Worm (Caenorhabditis elegans) whole organism, early embryonic: ENCODE measurements around the gene nhr-183.

Source experiments
- aly-1 ChIP-seq: sonication (generic microtip); optimal IDR thresholded peaks from 2 replicates; lab custom pipeline; 2016; ENCODE audit warnings: missing genetic modification characterization, missing compliant biosample characterization
- ama-1 ChIP-seq: fragments of 150-350 bp; optimal IDR thresholded peaks from 2 replicates; lab custom pipeline; 2014
- ceh-36 ChIP-seq: sonication (generic microtip); optimal IDR thresholded peaks from 2 replicates; lab custom pipeline; 2016; ENCODE audit warnings: missing genetic modification characterization, inconsistent platforms, missing compliant biosample characterization
- flt-1 ChIP-seq: fragments of 200-800 bp; sonication (Bioruptor generic); IDR thresholded peaks from 2 replicates; pipeline ENCODE4 v1.3.6; 2022; ENCODE audit warnings: missing genetic modification characterization, missing compliant biosample characterization
- hmg-4 ChIP-seq: fragments of 200-800 bp; sonication (Bioruptor generic); optimal IDR thresholded peaks from 2 replicates; lab custom pipeline; 2018; ENCODE audit warnings: mild to moderate bottlenecking, missing genetic modification characterization, missing compliant biosample characterization
- scrt-1 ChIP-seq: fragments of 200-800 bp; sonication (Bioruptor generic); IDR thresholded peaks from 2 replicates; pipeline ENCODE4 v1.3.6; 2022; ENCODE audit warnings: missing genetic modification characterization, missing compliant biosample characterization
- tbx-11 ChIP-seq: fragments of 200-800 bp; sonication (Bioruptor generic); IDR thresholded peaks from 2 replicates; pipeline ENCODE4 v1.3.6; 2022; ENCODE audit warnings: missing genetic modification characterization, missing compliant biosample characterization
- tra-4 ChIP-seq: sonication (generic microtip); optimal IDR thresholded peaks from 2 replicates; lab custom pipeline; 2017; ENCODE audit warnings: missing genetic modification characterization, missing compliant biosample characterization

- TF ChIP-seq scrt-1 (GFP tag; lab: Robert Waterston, UW): no peak
- no peak for TF ChIP-seq ama-1 (lab: Kevin White, UChicago)
- TF ChIP-seq aly-1 (tag; lab: Kevin White, UChicago): no peak
- no peak for TF ChIP-seq ceh-36 (tag; lab: Kevin White, UChicago)
- no peak for TF ChIP-seq hmg-4 (GFP tag; lab: Kevin White, UChicago)
- TF ChIP-seq flt-1 (GFP tag; lab: Robert Waterston, UW): no peak
- no peak for TF ChIP-seq tbx-11
- TF ChIP-seq tra-4 (tag; lab: Kevin White, UChicago): no peak
These were observed 14.1 kb upstream of the nhr-183 start, which contains the start of gene fbxa-137 for ce11 chrV:2278543-2278942.
